Worm (Caenorhabditis elegans): ENCODE data around the gene fbxb-33.

ce11 chrII:3620862-3621261, 26.3 kb upstream of the fbxb-33 start:
- TF ChIP-seq elt-2 (tag; optimal IDR thresholded peaks at IDR 0.05) (no peak), lin-39 (tag; optimal IDR thresholded peaks at IDR 0.05) (no peak), pha-4 (tag; optimal IDR thresholded peaks at IDR 0.05) (no peak), daf-12 (tag; optimal IDR thresholded peaks at IDR 0.05) (no peak), ceh-82 (tag; optimal IDR thresholded peaks at IDR 0.05) (no peak), fos-1 (tag; optimal IDR thresholded peaks at IDR 0.05) (no peak), ama-1 (optimal IDR thresholded peaks at IDR 0.05) (no peak), lin-15B (tag; optimal IDR thresholded peaks at IDR 0.05) (no peak), egl-27 (tag; optimal IDR thresholded peaks at IDR 0.05) (no peak), nhr-25 (tag; optimal IDR thresholded peaks at IDR 0.05) (no peak), tbx-2 (tag; optimal IDR thresholded peaks at IDR 0.05) (no peak)

All from whole organism, L3 larva.